Worm (Caenorhabditis elegans): ENCODE results near the gene mec-10.

mec-10 gene

ce11 chrX:8463889-8464444 is 6.1 kb downstream of the mec-10 start:
- no peak for TF ChIP-seq egl-5 (tag; optimal IDR thresholded peaks at IDR 0.05)
- TF ChIP-seq sea-2 (GFP tag; optimal IDR thresholded peaks at IDR 0.05) = no peak
- no peak for TF ChIP-seq egl-27 (tag; optimal IDR thresholded peaks at IDR 0.05)
- no peak for TF ChIP-seq zag-1 (tag; optimal IDR thresholded peaks at IDR 0.05)
- no peak for TF ChIP-seq elt-1 (tag; optimal IDR thresholded peaks at IDR 0.05)
- peak; percentile 12 for TF ChIP-seq nhr-23 (tag; optimal IDR thresholded peaks at IDR 0.05)

- TF ChIP-seq nfya-1 (tag; optimal IDR thresholded peaks at IDR 0.05; ENCODE audit: insufficient read depth) = no peak
- peak; percentile 66 for TF ChIP-seq elt-2 (tag; optimal IDR thresholded peaks at IDR 0.05)
- peak; percentile 64 for TF ChIP-seq pqm-1 (tag; optimal IDR thresholded peaks at IDR 0.05)
- no peak for TF ChIP-seq ceh-28 (tag; optimal IDR thresholded peaks at IDR 0.05)
These were observed 6.9 kb downstream of the mec-10 start, which contains the start of gene F16F9.4 for ce11 chrX:8463085-8463645. TSS of gene F16F9.4 (minus strand) at chrX:8463360.

ce11 chrX:8460958-8461357 is 9.2 kb downstream of the mec-10 start:
- TF ChIP-seq nhr-67 (tag; optimal IDR thresholded peaks at IDR 0.05) = no peak
- TF ChIP-seq ceh-82 (tag; optimal IDR thresholded peaks at IDR 0.05) = no peak
- no peak for TF ChIP-seq snpc-4 (tag; optimal IDR thresholded peaks at IDR 0.05)
- no peak for TF ChIP-seq nhr-237 (tag; optimal IDR thresholded peaks at IDR 0.05)
- no peak for TF ChIP-seq elt-2 (tag; optimal IDR thresholded peaks at IDR 0.05)

ce11 chrX:8459789-8460188 is 10.3 kb downstream of the mec-10 start:
- no peak for TF ChIP-seq ztf-4 (tag; optimal IDR thresholded peaks at IDR 0.05)

ce11 chrX:8457314-8457713 is 12.8 kb downstream of the mec-10 start, which contains the start of gene F16F9.3:
TSS of gene F16F9.3 (plus strand) at chrX:8457614.
- no peak for TF ChIP-seq elt-1 (tag; optimal IDR thresholded peaks at IDR 0.05)
- TF ChIP-seq daf-12 (tag; optimal IDR thresholded peaks at IDR 0.05) = no peak
- no peak for TF ChIP-seq sea-2 (GFP tag; optimal IDR thresholded peaks at IDR 0.05)
- TF ChIP-seq skn-1 (tag; optimal IDR thresholded peaks at IDR 0.05) = no peak
- no peak for TF ChIP-seq lin-39 (tag; optimal IDR thresholded peaks at IDR 0.05)
- no peak for TF ChIP-seq ceh-82 (tag; optimal IDR thresholded peaks at IDR 0.05)
- no peak for TF ChIP-seq ZK546.5 (tag; optimal IDR thresholded peaks at IDR 0.05)
- TF ChIP-seq nhr-23 (tag; optimal IDR thresholded peaks at IDR 0.05) = no peak
- no peak for TF ChIP-seq tbx-2 (tag; optimal IDR thresholded peaks at IDR 0.05)
- TF ChIP-seq ztf-4 (tag; optimal IDR thresholded peaks at IDR 0.05) = no peak
- no peak for TF ChIP-seq ztf-11 (tag; optimal IDR thresholded peaks at IDR 0.05)
- no peak for TF ChIP-seq nfya-1 (tag; optimal IDR thresholded peaks at IDR 0.05; ENCODE audit: insufficient read depth)
- no peak for TF ChIP-seq ceh-16 (tag; optimal IDR thresholded peaks at IDR 0.05)
- TF ChIP-seq ceh-9 (tag; optimal IDR thresholded peaks at IDR 0.05) = no peak
- no peak for TF ChIP-seq fos-1 (tag; optimal IDR thresholded peaks at IDR 0.05)
- TF ChIP-seq jun-1 (tag; optimal IDR thresholded peaks at IDR 0.05) = no peak
- no peak for TF ChIP-seq elt-3 (tag; optimal IDR thresholded peaks at IDR 0.05)

ce11 chrX:8455590-8456166 is 14.4 kb downstream of the mec-10 start, which contains the start of gene dpy-6:
TSS of gene dpy-6 (minus strand) at chrX:8455640.
- no peak for TF ChIP-seq ceh-82 (tag; optimal IDR thresholded peaks at IDR 0.05)
- TF ChIP-seq ztf-4 (tag; optimal IDR thresholded peaks at IDR 0.05) = no peak
- peak in 1 of 3 experiments; percentile 65 for TF ChIP-seq elt-3 (tag; optimal IDR thresholded peaks at IDR 0.05)
- no peak for TF ChIP-seq egl-27 (tag; optimal IDR thresholded peaks at IDR 0.05)
- TF ChIP-seq nhr-23 (tag; optimal IDR thresholded peaks at IDR 0.05) = peak; percentile 36
- no peak for TF ChIP-seq tbx-2 (tag; optimal IDR thresholded peaks at IDR 0.05)
- no peak for TF ChIP-seq elt-1 (tag; optimal IDR thresholded peaks at IDR 0.05)
- TF ChIP-seq nhr-11 (tag; optimal IDR thresholded peaks at IDR 0.05) = no peak

- TF ChIP-seq mml-1 (tag; optimal IDR thresholded peaks at IDR 0.05) = no peak
- no peak for TF ChIP-seq unc-62 (GFP tag; optimal IDR thresholded peaks at IDR 0.05)
- no peak for TF ChIP-seq fkh-2 (tag; optimal IDR thresholded peaks at IDR 0.05)
- no peak for TF ChIP-seq pqm-1 (tag; optimal IDR thresholded peaks at IDR 0.05)
These were observed 24.0 kb downstream of the mec-10 start, which contains the start of gene F16F9.1 for ce11 chrX:8446108-8446507. TSS of gene F16F9.1 (plus strand) at chrX:8446408.
